Fruit fly (Drosophila melanogaster) whole organism: ENCODE measurements around the gene Rb97D.
A peak's percentile ranks its signal among the peaks of the same experiment; 100 is the strongest.

ENCODE experiments used
- CG8478 ChIP-seq: fragments of >200 bp; optimal IDR thresholded peaks from 2 replicates; lab custom pipeline; 2018; ENCODE audit warnings: inconsistent platforms
- Dll ChIP-seq: fragments of >200 bp; optimal IDR thresholded peaks from 2 replicates; lab custom pipeline; 2017
- EcR ChIP-seq, 2 experiments: fragments of >200 bp; optimal IDR thresholded peaks; 2 replicates each; lab custom pipeline; 2017; ENCODE audit warnings: missing biosample characterization in 2 of 2, missing genetic modification characterization in 2 of 2, missing genetic modification reagents in 2 of 2
- pan ChIP-seq: fragments of >200 bp; optimal IDR thresholded peaks from 2 replicates; lab custom pipeline; 2017
- psq ChIP-seq: fragments of >200 bp; optimal IDR thresholded peaks from 2 replicates; lab custom pipeline; 2017
- usp ChIP-seq: fragments of >200 bp; optimal IDR thresholded peaks from 2 replicates; lab custom pipeline; 2017; ENCODE audit warnings: missing biosample characterization, missing genetic modification characterization, mixed read lengths

Rb97D gene

dm6 chr3R:26875544-26876027 is at the start of gene Rb97D:
Gene Rb97D (minus strand): TSS chr3R:26875742.
- TF ChIP-seq usp (no peak), CG8478 (lab: Kevin White, UChicago) (no peak), EcR (GFP tag; optimal IDR thresholded peaks at IDR 0.05; lab: Kevin White, UChicago) (no peak), pan (no peak), Dll (lab: Kevin White, UChicago) (no peak), psq (lab: Kevin White, UChicago) (no peak)

dm6 chr3R:26923830-26924333 is 48.3 kb upstream of the Rb97D start:
- TF ChIP-seq psq (lab: Kevin White, UChicago) (no peak), EcR (GFP tag; optimal IDR thresholded peaks at IDR 0.05; lab: Kevin White, UChicago) (no peak), pan (no peak), CG8478 (lab: Kevin White, UChicago) (no peak), usp (no peak), Dll (lab: Kevin White, UChicago) (no peak)

dm6 chr3R:26918857-26919256 is 43.3 kb upstream of the Rb97D start:
- TF ChIP-seq Dll (lab: Kevin White, UChicago) (no peak), CG8478 (lab: Kevin White, UChicago) (no peak), usp (no peak), pan (no peak), EcR (GFP tag; optimal IDR thresholded peaks at IDR 0.05; lab: Kevin White, UChicago) (no peak), psq (lab: Kevin White, UChicago) (no peak)

- TF ChIP-seq psq (lab: Kevin White, UChicago) (no peak), usp (no peak), Dll (lab: Kevin White, UChicago) (no peak), EcR (GFP tag; optimal IDR thresholded peaks at IDR 0.05; lab: Kevin White, UChicago) (no peak), CG8478 (lab: Kevin White, UChicago) (no peak), pan (no peak)
Observed at dm6 chr3R:26915463-26915925, 40.0 kb upstream of the Rb97D start, which contains the start of gene CG46339. Gene CG46339 (plus strand): TSS chr3R:26915761.

dm6 chr3R:26912615-26913014 is 37.1 kb upstream of the Rb97D start, which contains the start of gene Ets97D:
Gene Ets97D (minus strand): TSS chr3R:26912886.
- no peak for TF ChIP-seq psq (lab: Kevin White, UChicago)
- no peak for TF ChIP-seq CG8478 (lab: Kevin White, UChicago)
- no peak for TF ChIP-seq usp
- no peak for TF ChIP-seq Dll (lab: Kevin White, UChicago)
- TF ChIP-seq pan, result no peak
- no peak for TF ChIP-seq EcR (GFP tag; optimal IDR thresholded peaks at IDR 0.05; lab: Kevin White, UChicago)

dm6 chr3R:26908750-26909149 is 33.2 kb upstream of the Rb97D start:
- no peak for TF ChIP-seq EcR (GFP tag; optimal IDR thresholded peaks at IDR 0.05; lab: Kevin White, UChicago)
- TF ChIP-seq psq (lab: Kevin White, UChicago), result no peak
- TF ChIP-seq Dll (lab: Kevin White, UChicago), result no peak
- TF ChIP-seq CG8478 (lab: Kevin White, UChicago), result no peak

dm6 chr3R:26906711-26907510 is 31.4 kb upstream of the Rb97D start:
- TF ChIP-seq psq (lab: Kevin White, UChicago) (no peak), pan (no peak), EcR (GFP tag; optimal IDR thresholded peaks at IDR 0.05; lab: Kevin White, UChicago) (no peak)

dm6 chr3R:26906034-26906433 is 30.5 kb upstream of the Rb97D start:
- TF ChIP-seq usp (no peak), Dll (lab: Kevin White, UChicago) (no peak), CG8478 (lab: Kevin White, UChicago) (no peak), psq (lab: Kevin White, UChicago) (no peak), pan (no peak), EcR (GFP tag; optimal IDR thresholded peaks at IDR 0.05; lab: Kevin White, UChicago) (no peak)

- peak; percentile 49 for TF ChIP-seq pan
- TF ChIP-seq psq (lab: Kevin White, UChicago), result no peak
Observed at dm6 chr3R:26899982-26900381, 24.4 kb upstream of the Rb97D start.

dm6 chr3R:26897302-26897701 is 21.8 kb upstream of the Rb97D start:
- TF ChIP-seq psq (lab: Kevin White, UChicago) (no peak), EcR (GFP tag; optimal IDR thresholded peaks at IDR 0.05; lab: Kevin White, UChicago) (no peak), pan (no peak), usp (no peak), CG8478 (lab: Kevin White, UChicago) (no peak), Dll (lab: Kevin White, UChicago) (no peak)

dm6 chr3R:26896260-26896659 is 20.7 kb upstream of the Rb97D start:
- TF ChIP-seq EcR (GFP tag; optimal IDR thresholded peaks at IDR 0.05; lab: Kevin White, UChicago), result no peak
- TF ChIP-seq usp, result no peak
- TF ChIP-seq pan, result no peak
- no peak for TF ChIP-seq psq (lab: Kevin White, UChicago)
- TF ChIP-seq Dll (lab: Kevin White, UChicago), result no peak
- no peak for TF ChIP-seq CG8478 (lab: Kevin White, UChicago)

- TF ChIP-seq EcR (GFP tag; optimal IDR thresholded peaks at IDR 0.05; lab: Kevin White, UChicago), result peak in 1 of 2 experiments; percentile 76
- TF ChIP-seq CG8478 (lab: Kevin White, UChicago), result no peak
Observed at dm6 chr3R:26893621-26894316, 18.2 kb upstream of the Rb97D start.
